Worm (Caenorhabditis elegans) whole organism, midembryonic: ENCODE results near the gene kin-26.

Experiments
- klf-2 ChIP-seq: fragments of 200-800 bp; sonication (Bioruptor generic); conservative IDR thresholded peaks from 2 replicates; pipeline ENCODE4 v1.3.6; 2022; ENCODE audit warnings: missing genetic modification reagents, missing genetic modification characterization, missing compliant biosample characterization
- ref-1 ChIP-seq: fragments of 200-800 bp; sonication (Bioruptor generic); conservative IDR thresholded peaks from 2 replicates; pipeline ENCODE4 v1.3.6; 2022; ENCODE audit warnings: missing genetic modification reagents, missing genetic modification characterization, missing compliant biosample characterization

DNA sequence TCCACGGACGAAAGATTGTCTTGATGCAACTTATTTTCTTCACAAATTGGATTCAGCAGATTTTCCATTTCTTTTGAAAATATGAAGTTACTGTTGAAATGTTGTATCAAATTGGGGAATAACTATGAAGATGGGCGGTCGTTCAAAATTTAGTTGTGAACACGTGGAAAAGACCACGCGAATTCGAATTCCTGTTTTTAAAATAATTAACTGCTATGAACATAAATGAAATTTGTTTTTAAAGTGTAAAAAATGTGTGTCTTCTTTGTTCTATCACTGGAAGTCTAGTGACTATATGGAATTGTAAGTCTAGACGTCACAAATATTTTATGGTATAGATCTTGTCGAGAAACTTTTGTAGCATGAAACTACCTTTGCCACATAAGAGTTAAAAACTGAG lies 39.3 kb downstream of the kin-26 start, which contains the start of gene C06A6.7:
- TF ChIP-seq ref-1 (GFP tag; lab: Robert Waterston, UW), result no peak
- no peak for TF ChIP-seq klf-2 (GFP tag; lab: Robert Waterston, UW)
